Fruit fly (Drosophila melanogaster) whole organism, embryonic: ENCODE data around the gene Ostgamma.

Experiments used
- CG10654 ChIP-seq: fragments of 200-800 bp; sonication (Bioruptor generic); optimal IDR thresholded peaks from 2 replicates; lab custom pipeline; 2016; ENCODE audit warnings: missing biosample characterization, missing genetic modification characterization
- CG12071 ChIP-seq: fragments of 200-800 bp; sonication (Bioruptor generic); optimal IDR thresholded peaks from 3 replicates; lab custom pipeline; 2018; ENCODE audit warnings: missing biosample characterization, mild to moderate bottlenecking, missing genetic modification characterization
- CG13287 ChIP-seq: fragments of 200-800 bp; sonication (Bioruptor generic); IDR thresholded peaks from 2 replicates; pipeline ENCODE4 v1.3.6; 2022; ENCODE audit warnings: missing biosample characterization, missing genetic modification characterization; ENCODE audit not compliant: partially characterized antibody
- CG15479 ChIP-seq: fragments of 200-800 bp; sonication (Bioruptor generic); optimal IDR thresholded peaks from 3 replicates; lab custom pipeline; 2019; ENCODE audit warnings: missing biosample characterization, mild to moderate bottlenecking, missing genetic modification characterization, moderate library complexity
- CG17829 ChIP-seq: fragments of 200-800 bp; optimal IDR thresholded peaks from 2 replicates; lab custom pipeline; 2019; ENCODE audit warnings: missing biosample characterization, mild to moderate bottlenecking, missing genetic modification characterization, moderate library complexity
- CG18011 ChIP-seq: fragments of 200-800 bp; sonication (Bioruptor generic); optimal IDR thresholded peaks from 2 replicates; lab custom pipeline; 2017; ENCODE audit warnings: missing biosample characterization, missing genetic modification characterization, mild to moderate bottlenecking, moderate library complexity, missing genotype
- CG3163 ChIP-seq: fragments of 200-800 bp; sonication (Bioruptor generic); optimal IDR thresholded peaks from 3 replicates; lab custom pipeline; 2016; ENCODE audit warnings: missing biosample characterization, missing genetic modification characterization
- CG4360 ChIP-seq: fragments of 200-800 bp; sonication (Bioruptor generic); IDR thresholded peaks from 2 replicates; pipeline ENCODE4 v1.3.6; 2022; ENCODE audit warnings: missing biosample characterization, missing genetic modification characterization
- CG5245 ChIP-seq: fragments of 200-800 bp; sonication (Bioruptor generic); optimal IDR thresholded peaks from 3 replicates; lab custom pipeline; 2016; ENCODE audit warnings: missing biosample characterization, missing genetic modification characterization
- CG6175 ChIP-seq: fragments of 200-800 bp; sonication (Bioruptor generic); IDR thresholded peaks from 3 replicates; pipeline ENCODE4 v1.3.6; 2022; ENCODE audit warnings: missing biosample characterization, missing genetic modification characterization
- CG8478 ChIP-seq: fragments of >200 bp; optimal IDR thresholded peaks from 2 replicates; lab custom pipeline; 2018
- CTCF ChIP-seq: fragments of 200-800 bp; sonication (Bioruptor generic); optimal IDR thresholded peaks from 2 replicates; lab custom pipeline; 2017; ENCODE audit warnings: missing biosample characterization, mild to moderate bottlenecking, missing genetic modification characterization, moderate library complexity
- D ChIP-seq, 2 experiments: fragments of 200-800 bp in 1 of 2; fragments of >200 bp in 1 of 2; sonication (Bioruptor generic) in 1 of 2; optimal IDR thresholded peaks; 2 replicates in 1 of 2; 3 replicates in 1 of 2; lab custom pipeline; 2017; ENCODE audit warnings: mild to moderate bottlenecking in 1 of 2, missing biosample characterization in 1 of 2, missing genetic modification characterization in 1 of 2, missing genetic modification reagents in 1 of 2
- Dad ChIP-seq: fragments of 200-800 bp; sonication (Bioruptor generic); optimal IDR thresholded peaks from 3 replicates; lab custom pipeline; 2016; ENCODE audit warnings: missing biosample characterization, missing genetic modification characterization
- Deaf1 ChIP-seq: fragments of 200-800 bp; optimal IDR thresholded peaks from 3 replicates; lab custom pipeline; 2019; ENCODE audit warnings: missing biosample characterization, mild to moderate bottlenecking, missing genetic modification characterization, moderate library complexity
- Drgx ChIP-seq: fragments of 200-800 bp; sonication (Bioruptor generic); IDR thresholded peaks from 2 replicates; pipeline ENCODE4 v1.3.6; 2022; ENCODE audit warnings: missing biosample characterization, missing genetic modification characterization
- Gsc ChIP-seq: fragments of 200-800 bp; sonication (Bioruptor generic); IDR thresholded peaks from 2 replicates; pipeline ENCODE4 v1.3.6; 2022; ENCODE audit warnings: missing biosample characterization, missing genetic modification characterization
- HLHmδ ChIP-seq: fragments of 200-800 bp; sonication (Bioruptor generic); optimal IDR thresholded peaks from 2 replicates; lab custom pipeline; 2018; ENCODE audit warnings: missing biosample characterization, mild to moderate bottlenecking, missing genetic modification characterization, moderate library complexity
- Hr78 ChIP-seq, 2 experiments: fragments of 200-800 bp in 1 of 2; fragments of >200 bp in 1 of 2; sonication (Bioruptor generic) in 1 of 2; optimal IDR thresholded peaks; 2 replicates each; lab custom pipeline; 2017 to 2019; ENCODE audit warnings: missing biosample characterization in 2 of 2, missing genetic modification characterization in 2 of 2, mild to moderate bottlenecking in 1 of 2, moderate library complexity in 1 of 2
- Med ChIP-seq: fragments of 200-800 bp; sonication (Bioruptor generic); peaks from one replicate; lab custom pipeline; 2016; ENCODE audit warnings: missing biosample characterization, missing genetic modification characterization, mild to moderate bottlenecking, inconsistent platforms, moderate library complexity
- Trl ChIP-seq, 3 experiments: fragments of >200 bp in 2 of 3; fragments of 200-800 bp in 1 of 3; sonication (Bioruptor generic) in 1 of 3; optimal IDR thresholded peaks; 2 replicates in 1 of 3; 3 replicates in 2 of 3; lab custom pipeline; 2016 to 2017; ENCODE audit warnings: missing biosample characterization in 1 of 3, missing genetic modification characterization in 1 of 3
- Usf ChIP-seq: fragments of 200-800 bp; sonication (Bioruptor generic); optimal IDR thresholded peaks from 2 replicates; lab custom pipeline; 2017; ENCODE audit warnings: missing genotype, missing biosample characterization, missing genetic modification characterization
- abd-A ChIP-seq: fragments of 200-800 bp; sonication (Bioruptor generic); optimal IDR thresholded peaks from 3 replicates; lab custom pipeline; 2019; ENCODE audit warnings: missing biosample characterization, mild to moderate bottlenecking, missing genetic modification characterization, moderate library complexity
- ac ChIP-seq: fragments of 200-800 bp; sonication (Bioruptor generic); optimal IDR thresholded peaks from 3 replicates; lab custom pipeline; 2017; ENCODE audit warnings: missing biosample characterization, mild to moderate bottlenecking, missing genetic modification characterization
- bbx ChIP-seq: fragments of 200-800 bp; sonication (Bioruptor generic); IDR thresholded peaks from 2 replicates; pipeline ENCODE4 v1.3.6; 2022; ENCODE audit warnings: missing biosample characterization, missing genetic modification characterization; ENCODE audit not compliant: partially characterized antibody
- cg ChIP-seq: fragments of 200-800 bp; sonication (Bioruptor generic); optimal IDR thresholded peaks from 3 replicates; lab custom pipeline; 2019; ENCODE audit warnings: missing biosample characterization, mild to moderate bottlenecking, missing genetic modification characterization, moderate library complexity
- chinmo ChIP-seq: fragments of 200-800 bp; sonication (Bioruptor generic); IDR thresholded peaks from 4 replicates; pipeline ENCODE4 v1.3.6; 2022; ENCODE audit warnings: missing biosample characterization, missing genetic modification characterization; ENCODE audit not compliant: partially characterized antibody
- en ChIP-seq: fragments of 200-800 bp; sonication (Bioruptor generic); optimal IDR thresholded peaks from 2 replicates; lab custom pipeline; 2016; ENCODE audit warnings: missing biosample characterization, missing genetic modification characterization
- gcm ChIP-seq: fragments of 200-800 bp; sonication (Bioruptor generic); optimal IDR thresholded peaks from 2 replicates; lab custom pipeline; 2019; ENCODE audit warnings: missing biosample characterization, mild to moderate bottlenecking, missing genetic modification characterization, moderate library complexity
- gem ChIP-seq: fragments of 200-800 bp; sonication (Bioruptor generic); optimal IDR thresholded peaks from 2 replicates; lab custom pipeline; 2019; ENCODE audit warnings: missing biosample characterization, mild to moderate bottlenecking, missing genetic modification characterization, moderate library complexity
- grn ChIP-seq: fragments of 200-800 bp; sonication (Bioruptor generic); optimal IDR thresholded peaks from 3 replicates; lab custom pipeline; 2017; ENCODE audit warnings: missing biosample characterization, missing genetic modification characterization
- gsb-n ChIP-seq: fragments of 200-800 bp; sonication (Bioruptor generic); optimal IDR thresholded peaks from 3 replicates; lab custom pipeline; 2018; ENCODE audit warnings: missing biosample characterization, mild to moderate bottlenecking, missing genetic modification characterization
- insv ChIP-seq, 2 experiments: fragments of 200-800 bp; sonication (Bioruptor generic); optimal IDR thresholded peaks; 3 replicates each; lab custom pipeline; 2016 to 2018; ENCODE audit warnings: missing biosample characterization in 2 of 2, missing genetic modification characterization in 2 of 2
- jumu ChIP-seq: fragments of 200-800 bp; sonication (Bioruptor generic); optimal IDR thresholded peaks from 3 replicates; lab custom pipeline; 2016; ENCODE audit warnings: missing biosample characterization, missing genetic modification characterization
- kni ChIP-seq: fragments of 200-800 bp; sonication (Bioruptor generic); optimal IDR thresholded peaks from 3 replicates; lab custom pipeline; 2017; ENCODE audit warnings: mild to moderate bottlenecking, missing biosample characterization, missing genetic modification reagents, missing genetic modification characterization
- knrl ChIP-seq: fragments of 200-800 bp; sonication (Bioruptor generic); IDR thresholded peaks from 3 replicates; pipeline ENCODE4 v1.3.6; 2022; ENCODE audit warnings: missing biosample characterization, missing genetic modification characterization; ENCODE audit not compliant: partially characterized antibody
- lbe ChIP-seq: fragments of 200-800 bp; sonication (Bioruptor generic); optimal IDR thresholded peaks from 2 replicates; lab custom pipeline; 2016; ENCODE audit warnings: missing biosample characterization, mild to moderate bottlenecking, missing genetic modification characterization
- onecut ChIP-seq: fragments of 200-800 bp; sonication (Bioruptor generic); IDR thresholded peaks from 2 replicates; pipeline ENCODE4 v1.3.6; 2022; ENCODE audit warnings: missing biosample characterization, missing genetic modification characterization
- pho ChIP-seq: fragments of 200-800 bp; sonication (Bioruptor generic); optimal IDR thresholded peaks from 2 replicates; lab custom pipeline; 2016; ENCODE audit warnings: missing biosample characterization, missing genetic modification characterization
- pros ChIP-seq: fragments of 200-800 bp; sonication (Bioruptor generic); optimal IDR thresholded peaks from 3 replicates; lab custom pipeline; 2019; ENCODE audit warnings: missing biosample characterization, mild to moderate bottlenecking, missing genetic modification characterization, moderate library complexity
- pzg ChIP-seq: fragments of 200-800 bp; sonication (Bioruptor generic); optimal IDR thresholded peaks from 3 replicates; lab custom pipeline; 2018; ENCODE audit warnings: missing biosample characterization, mild to moderate bottlenecking, missing genetic modification characterization, moderate library complexity
- sens-2 ChIP-seq: fragments of 200-800 bp; sonication (Bioruptor generic); IDR thresholded peaks from 2 replicates; pipeline ENCODE4 v1.3.6; 2022; ENCODE audit warnings: missing biosample characterization, missing genetic modification characterization
- sqz ChIP-seq: fragments of 200-800 bp; sonication (Bioruptor generic); optimal IDR thresholded peaks from 3 replicates; lab custom pipeline; 2018; ENCODE audit warnings: missing biosample characterization, mild to moderate bottlenecking, missing genetic modification characterization
- stc ChIP-seq: fragments of 200-800 bp; sonication (Bioruptor generic); IDR thresholded peaks from 2 replicates; pipeline ENCODE4 v1.3.6; 2022; ENCODE audit warnings: missing biosample characterization, missing genetic modification characterization
- tap ChIP-seq: fragments of 200-800 bp; optimal IDR thresholded peaks from 3 replicates; lab custom pipeline; 2019; ENCODE audit warnings: missing biosample characterization, mild to moderate bottlenecking, missing genetic modification characterization, moderate library complexity
- tgo ChIP-seq: fragments of 200-800 bp; sonication (Bioruptor generic); IDR thresholded peaks from 3 replicates; pipeline ENCODE4 v1.3.6; 2022; ENCODE audit warnings: missing biosample characterization, missing genetic modification characterization
- trem ChIP-seq: fragments of 200-800 bp; optimal IDR thresholded peaks from 3 replicates; lab custom pipeline; 2019; ENCODE audit warnings: missing biosample characterization, mild to moderate bottlenecking, missing genetic modification characterization, moderate library complexity
- twi ChIP-seq: fragments of 200-800 bp; optimal IDR thresholded peaks from 2 replicates; lab custom pipeline; 2019; ENCODE audit warnings: missing biosample characterization, mild to moderate bottlenecking, missing genetic modification characterization, moderate library complexity
- vvl ChIP-seq: fragments of 200-800 bp; sonication (Bioruptor generic); IDR thresholded peaks from 2 replicates; pipeline ENCODE4 v1.3.6; 2022; ENCODE audit warnings: missing biosample characterization, missing genetic modification characterization

Gene Ostgamma

dm6 chr2L:8281872-8282271 is 26.1 kb downstream of the Ostgamma start:
- TF ChIP-seq pros: peak; percentile 71
- TF ChIP-seq twi (tag; lab: Kevin White, UChicago): peak; percentile 85
- TF ChIP-seq stc: no peak
- TF ChIP-seq gcm: peak; percentile 69
- TF ChIP-seq ac (GFP tag; lab: Kevin White, UChicago): peak; percentile 67
- TF ChIP-seq gsb-n (tag; lab: Kevin White, UChicago): no peak
- peak; percentile 8 for TF ChIP-seq abd-A (tag; lab: Kevin White, UChicago)
- peak in 1 of 2 experiments; percentile 50 for TF ChIP-seq insv (GFP tag; optimal IDR thresholded peaks at IDR 0.05; lab: Kevin White, UChicago)
- TF ChIP-seq Hr78 (GFP tag; optimal IDR thresholded peaks at IDR 0.05; lab: Kevin White, UChicago): peak in 1 of 2 experiments; percentile 84
- TF ChIP-seq kni: peak; percentile 11
- 0 out of 2 replicates have a peak, but pooled peaks have one; percentile 25 for TF ChIP-seq sens-2 (GFP tag; lab: Robert Waterston, UW)
- peak; percentile 89 for TF ChIP-seq grn
- TF ChIP-seq Trl (optimal IDR thresholded peaks at IDR 0.05; lab: Kevin White, UChicago): no peak
- TF ChIP-seq Trl (GFP tag; optimal IDR thresholded peaks at IDR 0.05; lab: Kevin White, UChicago): no peak
- TF ChIP-seq HLHmδ: no peak
- TF ChIP-seq CG5245 (GFP tag; lab: Kevin White, UChicago): no peak
- no peak for TF ChIP-seq Dad (GFP tag; lab: Kevin White, UChicago)
- peak; percentile 74 for TF ChIP-seq CG15479 (GFP tag; lab: Kevin White, UChicago)
- TF ChIP-seq CG18011 (GFP tag; lab: Kevin White, UChicago): no peak

- TF ChIP-seq pzg (GFP tag; lab: Kevin White, UChicago): no peak
- TF ChIP-seq abd-A (tag; lab: Kevin White, UChicago): peak; percentile 2
- peak; percentile 59 for TF ChIP-seq cg
- TF ChIP-seq Med: peak; percentile 28
- TF ChIP-seq Gsc: no peak
- no peak for TF ChIP-seq Usf (GFP tag; lab: Kevin White, UChicago)
- TF ChIP-seq vvl: peak; percentile 14; the same call in 1 of the 2 replicates
- no peak for TF ChIP-seq en
- TF ChIP-seq CG17829 (tag; lab: Kevin White, UChicago): no peak
- TF ChIP-seq CG6175 (GFP tag; lab: Robert Waterston, UW): 0 out of 3 replicates have a peak, but pooled peaks have one; percentile 26
- peak; percentile 87 for TF ChIP-seq CG3163 (GFP tag; lab: Kevin White, UChicago)
- TF ChIP-seq CG12071 (GFP tag; lab: Kevin White, UChicago): peak; percentile 8
- TF ChIP-seq tap (tag; lab: Kevin White, UChicago): no peak
- no peak for TF ChIP-seq jumu (GFP tag; lab: Kevin White, UChicago)
- TF ChIP-seq CG10654: no peak
- TF ChIP-seq CTCF: no peak
- TF ChIP-seq bbx (GFP tag; lab: Robert Waterston, UW): no peak
- TF ChIP-seq tgo (GFP tag; lab: Robert Waterston, UW): 0 out of 3 replicates have a peak, but pooled peaks have one; percentile 5
- peak; percentile 21 for TF ChIP-seq lbe
- 0 out of 2 replicates have a peak, but pooled peaks have one; percentile 5 for TF ChIP-seq Drgx (GFP tag; lab: Robert Waterston, UW)
- peak; percentile 58 for TF ChIP-seq sqz (GFP tag; lab: Kevin White, UChicago)
- no peak for TF ChIP-seq trem (tag; lab: Kevin White, UChicago)
- TF ChIP-seq chinmo (GFP tag; lab: Robert Waterston, UW): peak; percentile 95
- TF ChIP-seq gem: no peak
- TF ChIP-seq kni: peak; percentile 88
- TF ChIP-seq CG13287 (GFP tag; lab: Robert Waterston, UW): peak; percentile 15; the same call in 1 of the 2 replicates
- TF ChIP-seq CG8478 (lab: Kevin White, UChicago): no peak
- peak; percentile 84 for TF ChIP-seq Deaf1 (tag; lab: Kevin White, UChicago)
- TF ChIP-seq pho (GFP tag; lab: Kevin White, UChicago): no peak
- TF ChIP-seq D (optimal IDR thresholded peaks at IDR 0.05; lab: Kevin White, UChicago): peak; percentile 23
- no peak for TF ChIP-seq D (GFP tag; optimal IDR thresholded peaks at IDR 0.05; lab: Kevin White, UChicago)
- TF ChIP-seq onecut (GFP tag; lab: Robert Waterston, UW): peak; percentile 79; the same call in 1 of the 2 replicates
- peak; percentile 93 for TF ChIP-seq CG4360 (GFP tag; lab: Robert Waterston, UW)
- no peak for TF ChIP-seq knrl (GFP tag; lab: Robert Waterston, UW)
Observed at dm6 chr2L:8280225-8280624, 27.8 kb downstream of the Ostgamma start.
